Worm (Caenorhabditis elegans): Measurements from ENCODE around the gene ets-9.

ce11 chrX:4297452-4297851 lies 17.9 kb downstream of the ets-9 start, which contains the start of gene paf-2:
- TF ChIP-seq him-1 (tag; optimal IDR thresholded peaks at IDR 0.05) (no peak), dao-5 (tag; optimal IDR thresholded peaks at IDR 0.05) (no peak)

All from whole organism, L4/young adult.